Worm (Caenorhabditis elegans) whole organism, young adult: ENCODE data around the gene Y71H2B.5.

ENCODE experiments used
- T26A5.8 ChIP-seq: sonication (generic microtip); optimal IDR thresholded peaks from 2 replicates; lab custom pipeline; 2016; ENCODE audit warnings: missing genetic modification characterization, missing compliant biosample characterization
- Y53F4B.3 ChIP-seq: fragments of 200-800 bp; sonication (Bioruptor generic); IDR thresholded peaks from 2 replicates; pipeline ENCODE4 v1.3.6; 2022; ENCODE audit warnings: missing genetic modification reagents, missing genetic modification characterization, missing compliant biosample characterization
- Y53G8AR.9 ChIP-seq: fragments of 200-800 bp; sonication (Bioruptor generic); conservative IDR thresholded peaks from 2 replicates; pipeline ENCODE4 v1.3.6; 2022; ENCODE audit warnings: missing genetic modification reagents, missing genetic modification characterization, missing compliant biosample characterization
- chd-7 ChIP-seq: sonication (generic microtip); optimal IDR thresholded peaks from 2 replicates; lab custom pipeline; 2016; ENCODE audit warnings: mild to moderate bottlenecking, missing genetic modification characterization, moderate library complexity, missing compliant biosample characterization
- him-1 ChIP-seq: sonication (generic microtip); optimal IDR thresholded peaks from 2 replicates; lab custom pipeline; 2016; ENCODE audit warnings: missing genotype, missing genetic modification reagents, missing genetic modification characterization, missing compliant biosample characterization
- hrde-1 ChIP-seq: sonication (generic microtip); optimal IDR thresholded peaks from 2 replicates; lab custom pipeline; 2016; ENCODE audit warnings: missing genetic modification characterization, mild to moderate bottlenecking, missing compliant biosample characterization, moderate library complexity, missing genotype, missing genetic modification reagents, borderline replicate concordance
- rpc-1 ChIP-seq, 2 experiments: fragments of 150-350 bp in 1 of 2; sonication (generic microtip) in 1 of 2; optimal IDR thresholded peaks; 2 replicates each; lab custom pipeline; 2014 to 2018; ENCODE audit warnings: missing biosample characterization in 1 of 2, missing genetic modification characterization in 1 of 2, missing genetic modification reagents in 1 of 2, missing genotype in 1 of 2
- unc-62 ChIP-seq: fragments of 150-350 bp; optimal IDR thresholded peaks from 2 replicates; lab custom pipeline; 2014; ENCODE audit warnings: missing biosample characterization, missing genetic modification reagents, missing genetic modification characterization
- ztf-3 ChIP-seq: fragments of 200-800 bp; sonication (Bioruptor generic); optimal IDR thresholded peaks from 2 replicates; lab custom pipeline; 2018; ENCODE audit warnings: mild to moderate bottlenecking, missing genetic modification characterization, missing compliant biosample characterization

ce11 chrIII:2657783-2658182 lies 50.0 kb downstream of the Y71H2B.5 start, which contains the start of gene let-805:
- no peak for TF ChIP-seq chd-7 (tag; lab: Kevin White, UChicago)
- no peak for TF ChIP-seq T26A5.8 (tag; lab: Kevin White, UChicago)
- no peak for TF ChIP-seq ztf-3 (GFP tag; lab: Kevin White, UChicago)
- TF ChIP-seq unc-62 (GFP tag; lab: Kevin White, UChicago): no peak
- no peak for TF ChIP-seq rpc-1 (optimal IDR thresholded peaks at IDR 0.05; lab: Kevin White, UChicago)
- TF ChIP-seq rpc-1 (tag; optimal IDR thresholded peaks at IDR 0.05; lab: Kevin White, UChicago): no peak
- TF ChIP-seq Y53F4B.3 (GFP tag; lab: Robert Waterston, UW): no peak
- no peak for TF ChIP-seq hrde-1 (tag; lab: Kevin White, UChicago)
- no peak for TF ChIP-seq Y53G8AR.9 (GFP tag; lab: Robert Waterston, UW)
- TF ChIP-seq him-1: no peak
